Worm (Caenorhabditis elegans): Measurements from ENCODE around the gene nfx-1.

DNA sequence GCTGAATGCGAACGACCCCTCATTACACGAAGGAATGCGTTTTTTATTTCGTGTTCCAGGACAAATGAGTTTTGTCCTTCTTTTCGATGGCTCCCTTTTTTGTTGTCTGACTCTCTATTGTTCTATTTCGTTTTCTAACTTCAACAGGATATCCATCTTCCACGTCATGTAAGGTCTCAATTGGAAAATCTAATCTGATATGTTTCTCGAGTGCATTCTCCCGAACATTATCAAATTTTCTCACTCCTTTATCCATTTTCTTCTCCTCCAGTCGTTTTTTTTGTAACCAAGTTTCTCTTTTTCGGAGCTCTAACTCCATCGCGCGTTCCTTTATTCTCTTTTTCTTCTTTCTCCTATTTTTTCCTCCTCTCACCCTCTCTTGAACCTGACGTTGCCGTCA lies 24.8 kb upstream of the nfx-1 start:
- TF ChIP-seq ztf-23 (GFP tag; IDR thresholded peaks at IDR 0.05) (no peak), ztf-29 (GFP tag; IDR thresholded peaks at IDR 0.05) (no peak), flt-1 (GFP tag; IDR thresholded peaks at IDR 0.05) (no peak)
